Worm (Caenorhabditis elegans) whole organism, L2 larva: ENCODE data around the gene H04D03.6.

Experiments used
- R02D3.7 ChIP-seq: fragments of 150-350 bp; optimal IDR thresholded peaks from 2 replicates; lab custom pipeline; 2014; ENCODE audit warnings: missing biosample characterization, missing genetic modification characterization
- ama-1 ChIP-seq: fragments of 150-350 bp; optimal IDR thresholded peaks from 2 replicates; lab custom pipeline; 2018; ENCODE audit warnings: inconsistent platforms
- blmp-1 ChIP-seq: sonication (generic microtip); optimal IDR thresholded peaks from 2 replicates; lab custom pipeline; 2017; ENCODE audit warnings: missing genetic modification characterization, mild to moderate bottlenecking, missing compliant biosample characterization, antibody characterized with exemption, moderate library complexity; ENCODE audit not compliant: insufficient read depth
- ceh-82 ChIP-seq: fragments of 150-350 bp; optimal IDR thresholded peaks from 2 replicates; lab custom pipeline; 2014; ENCODE audit warnings: missing biosample characterization, missing genetic modification characterization
- mab-5 ChIP-seq: fragments of 150-350 bp; optimal IDR thresholded peaks from 2 replicates; lab custom pipeline; 2014; ENCODE audit warnings: missing biosample characterization, missing genetic modification characterization
- nhr-12 ChIP-seq: fragments of 150-350 bp; optimal IDR thresholded peaks from 2 replicates; lab custom pipeline; 2014; ENCODE audit warnings: missing biosample characterization, missing genetic modification characterization
- nhr-237 ChIP-seq: fragments of 150-350 bp; optimal IDR thresholded peaks from 2 replicates; lab custom pipeline; 2014; ENCODE audit warnings: missing biosample characterization, missing genetic modification characterization
- ztf-4 ChIP-seq: fragments of 150-350 bp; optimal IDR thresholded peaks from 2 replicates; lab custom pipeline; 2014; ENCODE audit warnings: missing biosample characterization, missing genetic modification characterization

DNA sequence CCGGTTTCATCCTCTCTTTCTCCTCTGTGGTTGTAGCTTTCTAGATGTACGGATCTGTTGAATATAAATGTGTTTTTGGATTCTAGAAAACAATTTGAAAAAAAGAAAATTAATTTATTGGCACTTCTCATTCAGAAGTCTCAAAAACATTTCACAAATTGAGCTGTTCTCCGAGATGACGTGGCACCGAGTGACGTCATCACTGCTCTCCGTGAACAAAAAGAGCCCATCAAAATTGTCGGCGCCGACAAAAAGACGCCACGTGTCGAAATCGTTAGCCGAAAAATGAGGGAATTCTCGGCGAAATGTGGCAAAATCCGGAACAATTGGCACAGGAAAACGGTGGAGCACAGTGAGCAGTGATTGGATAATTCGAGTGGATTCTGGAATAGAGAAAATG is 17.0 kb downstream of the H04D03.6 start:
- TF ChIP-seq nhr-12 (tag; lab: Kevin White, UChicago) (no peak), ztf-4 (tag; lab: Kevin White, UChicago) (no peak), blmp-1 (no peak), ama-1 (lab: Kevin White, UChicago) (no peak), R02D3.7 (no peak), mab-5 (tag; lab: Kevin White, UChicago) (no peak), ceh-82 (no peak), nhr-237 (no peak)
